Worm (Caenorhabditis elegans): ENCODE data around the gene ugt-37.

ugt-37 gene

DNA sequence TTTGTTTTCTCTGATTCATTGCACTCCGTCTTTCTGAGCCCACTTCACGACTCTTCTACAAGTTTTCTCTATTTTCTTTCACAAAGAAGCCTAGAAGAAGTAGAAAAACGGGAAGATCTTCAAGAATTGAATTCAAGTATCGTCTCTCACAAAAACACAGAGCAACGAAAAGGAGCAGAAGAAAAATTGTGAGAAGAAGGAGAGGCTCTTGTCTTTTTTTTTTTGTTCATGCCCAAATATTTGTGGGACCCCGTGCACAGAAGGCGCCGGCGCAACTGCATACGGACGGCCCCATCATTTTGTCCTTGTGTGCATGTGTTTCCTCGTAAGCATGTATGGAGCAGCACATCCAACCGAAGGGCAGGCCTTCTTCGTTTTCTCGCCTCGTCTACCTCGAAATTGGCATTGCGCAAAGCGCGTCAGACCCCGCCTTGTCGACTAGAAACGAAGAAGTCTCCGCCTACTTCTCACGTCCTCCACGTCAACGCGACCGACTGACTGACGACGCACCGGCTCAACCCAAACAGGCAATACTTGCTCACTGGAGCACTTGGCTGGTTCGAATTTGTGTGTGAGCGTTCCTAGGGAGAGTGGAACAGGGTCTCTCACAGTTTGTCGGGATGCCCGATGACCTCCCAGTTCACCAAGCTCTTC, 38.5 kb downstream of the ugt-37 start:
- TF ChIP-seq unc-62 (GFP tag; optimal IDR thresholded peaks at IDR 0.05): no peak

- no peak for TF ChIP-seq unc-62 (GFP tag; optimal IDR thresholded peaks at IDR 0.05)
Measured at ce11 chrV:7103247-7103646, 41.9 kb downstream of the ugt-37 start, which contains the start of gene odr-2. TSS of gene odr-2 (plus strand) at chrV:7103547.

DNA sequence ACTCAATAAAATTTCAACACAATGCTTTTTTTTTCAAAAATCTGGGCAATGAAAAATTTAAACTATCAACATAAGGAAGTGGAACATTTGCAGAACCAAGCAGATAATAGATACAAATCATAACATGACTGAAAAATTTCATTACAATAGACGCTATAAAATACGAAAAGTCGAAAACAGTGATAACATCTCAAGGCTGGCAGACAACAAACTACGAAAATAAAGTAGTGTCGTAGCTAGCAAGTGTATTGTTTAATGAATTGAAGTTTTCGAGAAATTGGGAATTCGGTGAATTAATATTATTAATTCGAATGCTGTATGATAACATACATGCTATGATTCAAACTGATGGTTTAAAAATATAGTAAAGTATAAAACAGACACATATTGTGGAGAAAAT, 48.3 kb downstream of the ugt-37 start:
- no peak for TF ChIP-seq unc-62 (GFP tag; optimal IDR thresholded peaks at IDR 0.05)

DNA sequence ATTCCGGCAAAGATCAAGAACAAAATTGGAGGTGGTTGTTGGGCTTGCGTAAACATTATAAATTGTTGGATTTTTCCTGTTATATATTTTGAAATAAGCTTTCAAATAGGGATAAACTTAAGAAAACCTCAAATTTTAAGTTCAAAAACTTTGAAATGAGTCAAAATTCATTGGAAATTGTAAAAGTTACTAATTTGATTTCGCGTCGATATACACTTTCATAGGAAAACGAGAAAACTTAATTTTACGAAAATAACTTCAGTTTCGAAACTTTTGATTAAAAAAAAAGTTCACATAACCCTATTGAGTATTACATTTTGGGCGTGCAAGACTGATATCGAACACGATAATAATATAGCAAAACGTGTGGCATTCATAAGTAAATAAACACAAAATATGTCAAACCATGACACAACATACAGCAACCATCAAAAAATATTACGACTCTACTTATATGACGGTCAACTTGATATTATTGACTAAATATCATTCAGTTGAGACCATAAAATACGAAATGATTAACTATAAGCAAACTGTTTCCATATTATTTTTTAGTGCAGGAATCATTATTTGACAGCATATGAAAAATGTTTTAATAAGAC, 48.9 kb downstream of the ugt-37 start:
- no peak for TF ChIP-seq unc-62 (GFP tag; optimal IDR thresholded peaks at IDR 0.05)

DNA sequence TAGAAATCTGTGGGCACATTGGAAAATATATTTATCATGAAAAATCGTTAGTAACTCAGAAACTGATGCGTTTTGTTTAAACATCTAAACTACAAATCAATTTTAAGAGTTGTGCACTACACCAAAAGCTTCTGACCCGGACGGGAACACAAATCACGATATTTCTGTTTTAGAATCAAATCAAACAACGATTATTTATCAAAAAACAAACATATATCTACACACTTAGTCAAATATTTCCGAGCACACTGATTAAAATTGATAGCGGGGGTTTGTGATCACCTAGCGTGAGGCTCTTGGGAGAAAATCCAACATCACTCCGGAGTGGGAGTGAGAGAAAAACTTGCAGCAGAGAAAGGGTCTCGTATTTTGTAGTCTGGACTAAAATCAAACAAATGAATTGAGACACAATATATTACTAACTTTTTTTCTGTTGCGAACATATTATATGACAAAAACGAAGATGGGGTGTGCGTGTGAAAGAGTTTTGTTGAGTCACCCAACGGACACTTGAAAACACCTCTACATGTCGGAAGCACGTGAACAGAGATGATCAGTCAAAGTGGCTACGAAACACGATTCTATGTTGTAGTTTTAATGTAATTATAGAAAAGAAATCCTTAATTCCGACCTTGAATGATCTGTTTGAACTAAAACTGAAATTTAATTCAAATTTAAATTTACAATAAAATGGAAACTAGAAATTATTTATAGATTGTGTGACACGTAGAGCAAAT, 49.7 kb downstream of the ugt-37 start:
- no peak for TF ChIP-seq unc-62 (GFP tag; optimal IDR thresholded peaks at IDR 0.05)

DNA sequence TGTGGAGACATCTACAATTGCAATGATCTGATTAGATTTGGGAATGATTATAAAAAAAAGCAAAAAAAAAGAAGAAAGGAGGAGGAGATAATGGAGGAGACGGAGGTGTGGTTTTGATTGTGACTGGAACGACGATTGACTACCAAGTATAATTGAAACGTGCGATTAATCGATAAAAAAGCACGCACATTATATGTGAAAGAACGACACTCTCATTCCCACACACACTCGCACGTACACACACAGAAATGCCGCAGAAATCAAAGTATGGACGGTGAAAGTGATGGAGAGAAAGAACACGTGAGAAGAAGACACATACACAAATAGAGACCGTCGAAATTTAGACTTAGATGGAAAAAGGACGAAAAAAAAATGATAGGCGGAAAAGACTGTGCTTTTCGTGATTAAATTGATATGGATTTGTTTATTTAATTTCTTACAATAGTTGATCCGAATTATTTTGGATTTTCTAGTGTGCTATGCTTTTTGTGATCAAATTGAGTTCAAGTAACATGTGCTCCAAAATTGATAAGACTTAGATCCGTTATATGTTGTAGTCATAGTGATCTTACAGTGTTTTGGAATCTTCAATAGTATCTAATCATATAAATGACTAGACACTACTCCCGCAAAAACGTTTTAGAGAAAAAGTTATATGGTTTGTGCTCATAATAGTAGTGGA, 51.3 kb downstream of the ugt-37 start, which contains the start of gene nhr-135:
nhr-135 (minus strand) TSS at position 51 of the 682 bp plus-strand sequence.
- no peak for TF ChIP-seq unc-62 (GFP tag; optimal IDR thresholded peaks at IDR 0.05)

Measured in whole organism, dauer.